Worm (Caenorhabditis elegans) whole organism, L4 larva: ENCODE measurements around the gene F46B6.9.

ENCODE experiments used
- F10B5.3 ChIP-seq: sonication (generic microtip); optimal IDR thresholded peaks from 2 replicates; lab custom pipeline; 2016; ENCODE audit warnings: mild to moderate bottlenecking, missing genetic modification characterization, missing compliant biosample characterization
- F26F4.8 ChIP-seq: fragments of 200-800 bp; sonication (Bioruptor generic); conservative IDR thresholded peaks from 2 replicates; pipeline ENCODE4 v1.3.6; 2022; ENCODE audit warnings: missing genetic modification characterization, missing compliant biosample characterization
- F37D6.2 ChIP-seq: sonication (generic microtip); optimal IDR thresholded peaks from 2 replicates; lab custom pipeline; 2016; ENCODE audit warnings: mild to moderate bottlenecking, missing genetic modification characterization, missing compliant biosample characterization
- ZK337.2 ChIP-seq: fragments of 200-800 bp; sonication (Bioruptor generic); IDR thresholded peaks from 2 replicates; pipeline ENCODE4 v1.3.6; 2022; ENCODE audit warnings: missing genetic modification reagents, missing genetic modification characterization, missing compliant biosample characterization
- aly-2 ChIP-seq: sonication (generic microtip); optimal IDR thresholded peaks from 2 replicates; lab custom pipeline; 2018; ENCODE audit warnings: missing biosample characterization, missing genetic modification characterization
- ama-1 ChIP-seq: fragments of 150-350 bp; optimal IDR thresholded peaks from 2 replicates; lab custom pipeline; 2014; ENCODE audit warnings: inconsistent platforms, mixed read lengths
- ceh-28 ChIP-seq: fragments of 150-350 bp; optimal IDR thresholded peaks from 2 replicates; lab custom pipeline; 2014; ENCODE audit warnings: missing biosample characterization, missing genetic modification reagents, missing genetic modification characterization
- ceh-32 ChIP-seq: sonication (generic microtip); optimal IDR thresholded peaks from 2 replicates; lab custom pipeline; 2016; ENCODE audit warnings: mild to moderate bottlenecking, missing genetic modification characterization, missing compliant biosample characterization; ENCODE audit not compliant: poor library complexity
- ceh-62 ChIP-seq: sonication (generic microtip); optimal IDR thresholded peaks from 2 replicates; lab custom pipeline; 2017; ENCODE audit warnings: missing biosample characterization, missing genetic modification characterization
- ces-1 ChIP-seq: fragments of 150-350 bp; sonication (generic microtip); optimal IDR thresholded peaks from 4 replicates; lab custom pipeline; 2014; ENCODE audit warnings: missing biosample characterization, missing genetic modification reagents, missing genetic modification characterization
- cey-2 ChIP-seq: sonication (generic microtip); optimal IDR thresholded peaks from 3 replicates; lab custom pipeline; 2017; ENCODE audit warnings: missing genetic modification characterization, mild to moderate bottlenecking, missing compliant biosample characterization, antibody characterized with exemption, borderline replicate concordance; ENCODE audit not compliant: insufficient read depth
- ctbp-1 ChIP-seq: fragments of 200-800 bp; sonication (Bioruptor generic); IDR thresholded peaks from 2 replicates; pipeline ENCODE4 v1.3.6; 2022; ENCODE audit warnings: missing genetic modification reagents, missing genetic modification characterization, missing compliant biosample characterization
- dmd-8 ChIP-seq: fragments of 200-800 bp; sonication (Bioruptor generic); IDR thresholded peaks from 2 replicates; pipeline ENCODE4 v1.3.6; 2022; ENCODE audit warnings: missing genetic modification characterization, missing compliant biosample characterization
- dmd-9 ChIP-seq: fragments of 200-800 bp; sonication (Bioruptor generic); IDR thresholded peaks from 2 replicates; pipeline ENCODE4 v1.3.6; 2022; ENCODE audit warnings: missing genetic modification reagents, missing genetic modification characterization, missing compliant biosample characterization
- fkh-10 ChIP-seq: fragments of 150-350 bp; optimal IDR thresholded peaks from 2 replicates; lab custom pipeline; 2014; ENCODE audit warnings: missing biosample characterization, missing genetic modification reagents, missing genetic modification characterization
- hif-1 ChIP-seq, 2 experiments: sonication (generic microtip); optimal IDR thresholded peaks; 2 replicates each; lab custom pipeline; 2016 to 2017; ENCODE audit warnings: missing compliant biosample characterization in 2 of 2, missing genetic modification characterization in 2 of 2, missing genetic modification reagents in 2 of 2, missing genotype in 2 of 2, mild to moderate bottlenecking in 1 of 2
- hlh-11 ChIP-seq: fragments of 200-800 bp; sonication (Bioruptor generic); optimal IDR thresholded peaks from 2 replicates; lab custom pipeline; 2018; ENCODE audit warnings: mild to moderate bottlenecking, missing genetic modification characterization, missing compliant biosample characterization
- hmg-1.1 ChIP-seq: fragments of 200-800 bp; sonication (Bioruptor generic); IDR thresholded peaks from 2 replicates; pipeline ENCODE4 v1.3.6; 2022; ENCODE audit warnings: missing genetic modification reagents, missing genetic modification characterization, missing compliant biosample characterization
- lir-3 ChIP-seq: sonication (generic microtip); optimal IDR thresholded peaks from 2 replicates; lab custom pipeline; 2016; ENCODE audit warnings: mild to moderate bottlenecking, missing genetic modification characterization, missing compliant biosample characterization
- madf-5 ChIP-seq, 2 experiments: fragments of 200-800 bp; sonication (Bioruptor generic); IDR thresholded peaks; 2 replicates each; pipeline ENCODE4 v1.3.6; 2022; ENCODE audit warnings: missing compliant biosample characterization in 2 of 2, missing genetic modification characterization in 2 of 2
- mxl-3 ChIP-seq: fragments of 200-800 bp; sonication (Bioruptor generic); optimal IDR thresholded peaks from 2 replicates; lab custom pipeline; 2018; ENCODE audit warnings: mild to moderate bottlenecking, missing genetic modification characterization, missing compliant biosample characterization
- nhr-10 ChIP-seq: fragments of 150-350 bp; optimal IDR thresholded peaks from 2 replicates; lab custom pipeline; 2014; ENCODE audit warnings: missing biosample characterization, missing genetic modification characterization
- nhr-102 ChIP-seq: sonication (generic microtip); optimal IDR thresholded peaks from 2 replicates; lab custom pipeline; 2016; ENCODE audit warnings: mild to moderate bottlenecking, missing genetic modification characterization, moderate library complexity, missing compliant biosample characterization
- nhr-28 ChIP-seq: fragments of 150-350 bp; optimal IDR thresholded peaks from 2 replicates; lab custom pipeline; 2014; ENCODE audit warnings: missing biosample characterization, missing genetic modification characterization
- nhr-42 ChIP-seq: fragments of 200-800 bp; sonication (Bioruptor generic); IDR thresholded peaks from 2 replicates; pipeline ENCODE4 v1.3.6; 2022; ENCODE audit warnings: missing genetic modification characterization, missing compliant biosample characterization
- nhr-77 ChIP-seq: fragments of 150-350 bp; optimal IDR thresholded peaks from 2 replicates; lab custom pipeline; 2014; ENCODE audit warnings: missing biosample characterization, missing genetic modification characterization
- rbr-2 ChIP-seq: sonication (generic microtip); optimal IDR thresholded peaks from 2 replicates; lab custom pipeline; 2016; ENCODE audit warnings: missing genotype, missing genetic modification characterization, missing compliant biosample characterization
- sdz-12 ChIP-seq: fragments of 200-800 bp; sonication (Bioruptor generic); optimal IDR thresholded peaks from 2 replicates; lab custom pipeline; 2018; ENCODE audit warnings: mild to moderate bottlenecking, missing genetic modification characterization, missing compliant biosample characterization
- set-16 ChIP-seq: fragments of 200-800 bp; sonication (Bioruptor generic); IDR thresholded peaks from 2 replicates; pipeline ENCODE4 v1.3.6; 2022; ENCODE audit warnings: missing genetic modification reagents, missing genetic modification characterization, missing compliant biosample characterization
- skn-1 ChIP-seq: fragments of 150-350 bp; optimal IDR thresholded peaks from 2 replicates; lab custom pipeline; 2014; ENCODE audit warnings: missing biosample characterization, missing genetic modification characterization
- snpc-1.2 ChIP-seq: fragments of 200-800 bp; sonication (Bioruptor generic); IDR thresholded peaks from 2 replicates; pipeline ENCODE4 v1.3.6; 2022; ENCODE audit warnings: missing genetic modification reagents, missing genetic modification characterization, missing compliant biosample characterization
- spr-3 ChIP-seq: fragments of 200-800 bp; sonication (Bioruptor generic); optimal IDR thresholded peaks from 2 replicates; lab custom pipeline; 2018; ENCODE audit warnings: mild to moderate bottlenecking, missing genetic modification characterization, missing compliant biosample characterization
- unc-39 ChIP-seq: sonication (generic microtip); optimal IDR thresholded peaks from 2 replicates; lab custom pipeline; 2017; ENCODE audit warnings: missing biosample characterization, missing genetic modification characterization
- unc-62 ChIP-seq, 3 experiments: fragments of 150-350 bp in 1 of 3; sonication (generic microtip); optimal IDR thresholded peaks in 2 of 3; peaks in 1 of 3; 1 replicate in 1 of 3; 2 replicates in 2 of 3; lab custom pipeline; 2014 to 2017; ENCODE audit warnings: missing biosample characterization in 3 of 3, missing genetic modification characterization in 3 of 3, missing genetic modification reagents in 3 of 3, missing genotype in 1 of 3
- zag-1 ChIP-seq: fragments of 150-350 bp; optimal IDR thresholded peaks from 2 replicates; lab custom pipeline; 2014; ENCODE audit warnings: missing biosample characterization, missing genetic modification characterization
- zfp-3 ChIP-seq: fragments of 200-800 bp; sonication (Bioruptor generic); conservative IDR thresholded peaks from 2 replicates; pipeline ENCODE4 v1.3.6; 2022; ENCODE audit warnings: missing genetic modification reagents, missing genetic modification characterization, missing compliant biosample characterization
- zip-11 ChIP-seq: fragments of 200-800 bp; sonication (Bioruptor generic); IDR thresholded peaks from 2 replicates; pipeline ENCODE4 v1.3.6; 2022; ENCODE audit warnings: missing genetic modification characterization, missing compliant biosample characterization
- ztf-7 ChIP-seq: fragments of 150-350 bp; optimal IDR thresholded peaks from 2 replicates; lab custom pipeline; 2014; ENCODE audit warnings: missing biosample characterization, missing genetic modification characterization

Gene F46B6.9

DNA sequence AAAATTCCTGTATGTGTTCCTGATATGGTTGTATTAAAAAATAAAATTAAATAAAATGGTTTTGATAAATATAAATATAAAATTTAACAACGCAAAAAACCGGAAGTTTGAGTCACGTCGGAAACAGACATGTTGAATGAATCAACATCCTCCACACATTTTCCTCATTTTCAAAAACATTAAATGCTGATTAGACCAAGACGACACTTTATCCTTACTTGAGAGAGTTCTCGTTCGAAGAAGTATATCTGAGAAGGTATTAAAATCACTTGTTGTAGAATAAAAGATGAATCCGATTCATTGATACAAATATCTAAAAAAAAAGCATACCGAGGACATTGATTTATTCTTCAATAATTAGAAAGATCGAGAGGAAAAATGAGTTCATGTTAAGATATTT is 1.6 kb downstream of the F46B6.9 start:
- peak in 1 of 2 experiments; percentile 61 for TF ChIP-seq unc-62 (GFP tag; optimal IDR thresholded peaks at IDR 0.05 in 1 of 2; lab: Kevin White, UChicago)
- no peak for TF ChIP-seq unc-62 (tag; optimal IDR thresholded peaks at IDR 0.05; lab: Kevin White, UChicago)
- TF ChIP-seq unc-39 (tag; lab: Kevin White, UChicago), result no peak

DNA sequence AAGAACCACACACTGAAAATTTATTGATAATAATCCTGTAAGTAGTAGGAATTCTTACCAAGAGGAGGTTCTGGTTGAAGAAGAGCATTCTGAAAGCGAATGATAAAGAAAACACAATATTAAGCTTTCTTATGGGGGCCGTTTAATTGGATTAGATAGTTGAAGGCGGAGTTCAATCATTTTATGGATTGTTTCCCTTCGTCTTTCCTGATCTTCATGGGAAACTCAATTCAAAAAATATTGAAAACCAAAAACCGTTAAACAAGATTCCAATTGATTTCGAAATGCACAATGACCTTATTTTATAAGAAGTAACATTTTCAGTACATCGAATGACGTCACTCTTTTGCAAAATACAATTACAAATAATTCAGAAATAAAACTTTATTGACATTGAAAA is 2.4 kb downstream of the F46B6.9 start, which contains the start of gene F46B6.13:
Gene F46B6.13 (minus strand): TSS at position 101 of the 400 bp plus-strand sequence.
- no peak for TF ChIP-seq ceh-28 (tag; lab: Kevin White, UChicago)
- TF ChIP-seq ZK337.2 (GFP tag; lab: Robert Waterston, UW), result no peak
- TF ChIP-seq mxl-3 (GFP tag; lab: Kevin White, UChicago), result no peak
- no peak for TF ChIP-seq F10B5.3 (tag; lab: Kevin White, UChicago)
- no peak for TF ChIP-seq madf-5 (GFP tag; IDR thresholded peaks at IDR 0.05; lab: Robert Waterston, UW)
- no peak for TF ChIP-seq zip-11 (GFP tag; lab: Robert Waterston, UW)
- no peak for TF ChIP-seq ama-1
- TF ChIP-seq sdz-12 (GFP tag; lab: Kevin White, UChicago), result no peak
- TF ChIP-seq dmd-9 (GFP tag; lab: Robert Waterston, UW), result no peak
- TF ChIP-seq hmg-1.1, result no peak
- TF ChIP-seq snpc-1.2 (GFP tag; lab: Robert Waterston, UW), result no peak
- no peak for TF ChIP-seq ceh-32 (tag; lab: Kevin White, UChicago)
- TF ChIP-seq rbr-2, result no peak
- TF ChIP-seq F37D6.2, result no peak
- no peak for TF ChIP-seq hif-1 (tag; optimal IDR thresholded peaks at IDR 0.05; lab: Kevin White, UChicago)
- TF ChIP-seq nhr-10 (tag; lab: Kevin White, UChicago), result no peak
- TF ChIP-seq aly-2 (tag; lab: Kevin White, UChicago), result no peak
- no peak for TF ChIP-seq unc-39 (tag; lab: Kevin White, UChicago)
- TF ChIP-seq ztf-7 (tag; lab: Kevin White, UChicago), result no peak
- TF ChIP-seq, all 104 proteins: peak for 0

DNA sequence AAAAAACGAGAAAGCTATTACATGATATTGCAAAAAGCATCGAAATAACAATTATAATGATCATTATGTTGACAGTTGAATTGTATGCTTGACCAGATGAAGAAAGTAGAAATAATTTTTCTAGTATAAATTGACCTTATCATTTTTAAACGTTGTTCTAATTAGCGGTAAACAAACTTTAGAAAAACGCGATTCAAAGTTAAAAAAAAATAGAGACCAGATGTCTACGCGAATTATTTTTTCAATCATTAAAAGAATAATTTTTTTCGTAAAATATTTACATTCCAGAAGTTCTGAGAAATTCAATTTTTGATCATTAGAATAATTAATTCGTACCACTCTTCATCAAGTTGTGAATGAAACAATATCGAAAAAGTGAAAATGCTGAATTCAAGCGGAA is 5.3 kb downstream of the F46B6.9 start, which contains the start of gene F46B6.10:
Gene F46B6.10 (minus strand): TSS at position 101 of the 400 bp plus-strand sequence.
- TF ChIP-seq F26F4.8 (GFP tag; lab: Robert Waterston, UW), result no peak
- TF ChIP-seq ceh-62 (tag; lab: Kevin White, UChicago), result no peak
- TF ChIP-seq unc-39 (tag; lab: Kevin White, UChicago), result no peak
- TF ChIP-seq ctbp-1 (GFP tag; lab: Robert Waterston, UW), result no peak
- no peak for TF ChIP-seq hlh-11 (tag; lab: Kevin White, UChicago)
- TF ChIP-seq dmd-8 (GFP tag; lab: Robert Waterston, UW), result no peak
- TF ChIP-seq ces-1 (GFP tag; lab: Kevin White, UChicago), result no peak
- TF ChIP-seq set-16 (GFP tag; lab: Robert Waterston, UW), result no peak
- TF ChIP-seq nhr-10 (tag; lab: Kevin White, UChicago), result no peak
- no peak for TF ChIP-seq ceh-28 (tag; lab: Kevin White, UChicago)
- TF ChIP-seq nhr-28, result no peak
- no peak for TF ChIP-seq fkh-10 (GFP tag; lab: Kevin White, UChicago)
- no peak for TF ChIP-seq ceh-32 (tag; lab: Kevin White, UChicago)
- no peak for TF ChIP-seq hmg-1.1
- TF ChIP-seq nhr-102, result no peak
- TF ChIP-seq, all 104 proteins: peak for 0

ce11 chrV:9803176-9803575 is 6.5 kb downstream of the F46B6.9 start, which contains the start of gene sru-39:
sru-39 (plus strand) TSS chrV:9803476.
- TF ChIP-seq nhr-77 (tag; lab: Kevin White, UChicago) (no peak), spr-3 (GFP tag; lab: Kevin White, UChicago) (no peak), dmd-8 (GFP tag; lab: Robert Waterston, UW) (no peak), nhr-42 (GFP tag; lab: Robert Waterston, UW) (no peak), skn-1 (tag; lab: Kevin White, UChicago) (no peak), lir-3 (tag; lab: Kevin White, UChicago) (no peak), zfp-3 (GFP tag; lab: Robert Waterston, UW) (no peak), zag-1 (tag; lab: Kevin White, UChicago) (no peak), cey-2 (tag; lab: Kevin White, UChicago) (no peak)
